Worm (Caenorhabditis elegans) whole organism, young adult: Measurements from ENCODE around the gene gop-2.

Experiments used
- F49E8.2 ChIP-seq: sonication (generic microtip); optimal IDR thresholded peaks from 3 replicates; lab custom pipeline; 2017; ENCODE audit warnings: missing genetic modification characterization, mild to moderate bottlenecking, missing compliant biosample characterization, antibody characterized with exemption, moderate library complexity; ENCODE audit not compliant: insufficient read depth
- F55B11.4 ChIP-seq: sonication (generic microtip); optimal IDR thresholded peaks from 2 replicates; lab custom pipeline; 2016; ENCODE audit warnings: missing compliant biosample characterization, missing genetic modification characterization, borderline replicate concordance; ENCODE audit not compliant: insufficient read depth
- dpl-1 ChIP-seq: fragments of 150-350 bp; optimal IDR thresholded peaks from 2 replicates; lab custom pipeline; 2014; ENCODE audit warnings: missing biosample characterization, missing genetic modification reagents, missing genetic modification characterization
- hlh-26 ChIP-seq: fragments of 200-800 bp; sonication (Bioruptor generic); conservative IDR thresholded peaks from 2 replicates; pipeline ENCODE4 v1.3.6; 2022; ENCODE audit warnings: missing genetic modification reagents, missing genetic modification characterization, missing compliant biosample characterization
- nhr-120 ChIP-seq: fragments of 200-800 bp; sonication (Bioruptor generic); IDR thresholded peaks from 2 replicates; pipeline ENCODE4 v1.3.6; 2022; ENCODE audit warnings: missing genetic modification characterization, missing compliant biosample characterization
- nhr-27 ChIP-seq: fragments of 200-800 bp; sonication (Bioruptor generic); optimal IDR thresholded peaks from 2 replicates; lab custom pipeline; 2018; ENCODE audit warnings: mild to moderate bottlenecking, missing genetic modification characterization, moderate library complexity, missing compliant biosample characterization
- rpc-1 ChIP-seq, 2 experiments: fragments of 150-350 bp in 1 of 2; sonication (generic microtip) in 1 of 2; optimal IDR thresholded peaks; 2 replicates each; lab custom pipeline; 2014 to 2018; ENCODE audit warnings: missing biosample characterization in 1 of 2, missing genetic modification characterization in 1 of 2, missing genetic modification reagents in 1 of 2, missing genotype in 1 of 2
- tbx-9 ChIP-seq: sonication (generic microtip); optimal IDR thresholded peaks from 2 replicates; lab custom pipeline; 2016; ENCODE audit warnings: borderline replicate concordance, missing genetic modification characterization, inconsistent platforms, missing compliant biosample characterization
- unc-62 ChIP-seq: fragments of 150-350 bp; optimal IDR thresholded peaks from 2 replicates; lab custom pipeline; 2014; ENCODE audit warnings: missing biosample characterization, missing genetic modification reagents, missing genetic modification characterization
- ztf-6 ChIP-seq: fragments of 200-800 bp; sonication (Bioruptor generic); IDR thresholded peaks from 2 replicates; pipeline ENCODE4 v1.3.6; 2022; ENCODE audit warnings: missing genetic modification reagents, missing genetic modification characterization, missing compliant biosample characterization

DNA sequence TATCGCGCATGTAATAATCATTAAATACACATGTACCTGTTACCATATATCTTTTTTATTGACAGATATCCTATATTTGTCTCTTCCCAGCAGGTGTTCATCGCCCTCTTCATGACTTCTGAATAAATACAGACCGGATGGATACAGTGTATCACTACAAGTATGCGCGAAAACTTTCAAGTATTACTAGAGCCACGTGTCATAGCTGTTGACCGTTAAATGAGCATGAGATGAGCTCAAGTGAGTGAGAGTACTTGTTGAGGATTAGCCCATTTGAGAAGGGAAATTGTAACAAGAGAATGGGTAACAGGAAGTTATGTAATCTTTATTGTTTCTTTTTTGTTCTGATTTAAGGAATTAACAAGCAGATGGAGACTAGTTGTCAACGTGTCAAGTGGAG lies 13.8 kb upstream of the gop-2 start:
- TF ChIP-seq hlh-26 (GFP tag; lab: Robert Waterston, UW) (no peak), F55B11.4 (tag; lab: Kevin White, UChicago) (no peak), tbx-9 (tag; lab: Kevin White, UChicago) (no peak), nhr-120 (GFP tag; lab: Robert Waterston, UW) (no peak), nhr-27 (tag; lab: Kevin White, UChicago) (no peak), F49E8.2 (no peak), dpl-1 (GFP tag; lab: Kevin White, UChicago) (no peak), ztf-6 (no peak), rpc-1 (optimal IDR thresholded peaks at IDR 0.05; lab: Kevin White, UChicago) (no peak), rpc-1 (tag; optimal IDR thresholded peaks at IDR 0.05; lab: Kevin White, UChicago) (no peak), unc-62 (GFP tag; lab: Kevin White, UChicago) (no peak)
